Fruit fly (Drosophila melanogaster) ovary, adult (tissue): ENCODE results near the gene 14-3-3epsilon.

Experiments used
- CG17801 ChIP-seq: fragments of 200-800 bp; optimal IDR thresholded peaks from 2 replicates; lab custom pipeline; 2019; ENCODE audit warnings: missing biosample characterization, mild to moderate bottlenecking, missing genetic modification characterization, moderate library complexity; ENCODE audit not compliant: partially characterized antibody

Gene 14-3-3epsilon

dm6 chr3R:18280133-18280532 is 37.8 kb downstream of the 14-3-3epsilon start:
- TF ChIP-seq CG17801 = no peak

DNA sequence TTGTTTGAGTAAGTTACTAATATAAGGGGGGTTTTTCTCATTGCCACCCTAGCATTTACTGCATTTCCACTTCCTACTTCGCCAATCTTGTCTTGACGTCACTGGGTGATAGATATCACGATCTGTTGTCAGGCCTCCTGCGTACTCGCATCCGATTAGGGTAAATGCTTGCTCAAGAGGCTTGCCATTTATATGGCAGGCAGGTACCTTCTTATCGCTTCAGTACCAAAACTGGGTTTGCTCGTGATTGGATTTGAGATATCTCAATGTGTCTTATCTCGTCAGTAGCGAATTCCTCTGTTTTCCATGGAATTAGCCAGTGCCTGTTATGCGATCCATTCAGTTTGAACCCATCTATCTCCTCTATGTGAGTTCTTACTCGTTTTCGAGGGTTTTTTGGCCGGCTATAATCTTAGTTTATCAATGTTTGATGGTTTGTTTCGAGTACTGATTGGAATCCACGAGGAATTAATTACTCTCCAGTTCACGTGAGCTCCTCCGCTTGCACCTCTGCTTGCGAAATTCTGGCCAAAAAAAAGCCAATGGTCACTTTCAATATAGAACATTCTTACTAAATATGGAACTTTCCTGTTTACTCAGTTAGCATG is 38.6 kb downstream of the 14-3-3epsilon start:
- no peak for TF ChIP-seq CG17801

DNA sequence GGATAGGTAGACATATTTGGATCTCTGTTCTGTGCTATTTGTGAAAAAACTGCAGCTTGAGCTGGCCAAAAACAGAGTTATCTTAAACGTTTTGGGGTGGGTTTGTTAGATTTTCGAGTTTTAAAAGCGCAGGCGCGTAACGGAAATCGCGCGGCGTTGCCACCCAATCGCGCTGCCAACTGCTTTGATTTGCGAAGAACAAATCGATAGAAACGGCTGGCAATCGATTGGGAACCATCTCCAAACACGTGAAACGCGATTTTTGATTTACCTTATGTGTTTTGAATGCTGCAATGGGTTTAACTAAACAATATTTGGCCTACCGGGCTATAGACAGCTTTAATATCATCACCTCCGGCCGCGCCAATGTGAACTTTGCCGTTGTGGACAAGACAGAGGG is 41.1 kb downstream of the 14-3-3epsilon start, which contains the start of the genes CG14312 and CG8064:
CG14312 (minus strand) TSS at position 88 of the 400 bp plus-strand sequence.
CG8064 (plus strand) TSS at position 220 of the 400 bp plus-strand sequence.
- TF ChIP-seq CG17801 = no peak

DNA sequence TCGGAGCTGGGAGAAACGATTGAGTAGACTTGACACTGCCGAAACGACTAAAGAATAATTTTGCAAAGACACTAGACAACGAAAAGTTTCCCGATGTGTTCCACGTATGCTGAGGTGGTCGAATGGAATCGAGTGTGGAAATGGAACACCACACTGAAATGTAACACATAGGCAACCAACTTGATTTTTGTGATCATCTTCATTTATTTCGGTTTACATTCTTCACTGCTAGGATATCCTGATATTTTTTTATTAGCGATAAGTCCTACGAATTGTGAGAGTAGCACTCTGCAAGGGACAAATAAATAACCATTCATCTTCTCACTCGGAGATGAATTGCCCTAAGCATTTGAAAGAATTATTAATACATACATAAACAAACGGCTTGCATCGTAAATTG is 46.3 kb downstream of the 14-3-3epsilon start, which contains the start of gene CG7131:
CG7131 (minus strand) TSS at position 101 of the 400 bp plus-strand sequence.
- TF ChIP-seq CG17801 = no peak

dm6 chr3R:18291831-18292230 is 49.5 kb downstream of the 14-3-3epsilon start:
- no peak for TF ChIP-seq CG17801

DNA sequence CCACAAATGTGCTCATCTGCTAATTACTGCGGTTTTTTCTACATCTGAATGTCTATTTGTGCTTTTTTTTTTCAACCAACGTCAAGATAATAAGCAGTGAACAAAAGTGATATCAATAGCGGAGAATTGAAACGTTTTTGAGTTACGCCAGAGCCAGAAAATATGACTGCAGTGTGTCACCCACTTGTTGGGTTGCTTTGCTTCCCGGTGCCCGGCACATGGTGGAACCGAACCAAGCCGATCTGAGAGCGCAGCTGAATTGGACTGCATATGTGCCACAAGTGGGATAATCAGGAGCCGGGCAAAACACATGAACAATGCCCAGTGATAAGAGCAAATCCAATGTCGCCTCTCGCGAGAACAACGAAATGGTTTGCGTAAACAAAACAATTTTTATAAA is 50.0 kb downstream of the 14-3-3epsilon start:
- TF ChIP-seq CG17801 = no peak

DNA sequence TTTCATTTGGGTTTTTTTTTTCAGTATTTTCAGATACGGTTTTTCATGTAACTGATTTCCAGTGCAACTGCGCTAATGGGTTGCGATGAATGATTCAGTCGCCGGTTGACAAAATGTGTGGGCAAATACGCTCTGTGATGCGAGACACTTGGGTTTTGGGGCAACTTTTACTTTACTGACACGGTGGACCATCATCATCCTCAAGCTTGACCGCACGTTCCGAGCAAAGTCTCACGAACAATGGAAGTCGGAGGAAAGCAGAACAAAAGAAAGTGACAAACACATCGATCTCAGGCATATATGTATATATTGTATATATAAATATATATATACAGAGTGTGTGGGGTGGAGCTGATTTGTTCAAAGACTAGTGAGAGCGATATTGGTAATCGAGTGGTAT is 52.2 kb downstream of the 14-3-3epsilon start:
- TF ChIP-seq CG17801 = no peak

DNA sequence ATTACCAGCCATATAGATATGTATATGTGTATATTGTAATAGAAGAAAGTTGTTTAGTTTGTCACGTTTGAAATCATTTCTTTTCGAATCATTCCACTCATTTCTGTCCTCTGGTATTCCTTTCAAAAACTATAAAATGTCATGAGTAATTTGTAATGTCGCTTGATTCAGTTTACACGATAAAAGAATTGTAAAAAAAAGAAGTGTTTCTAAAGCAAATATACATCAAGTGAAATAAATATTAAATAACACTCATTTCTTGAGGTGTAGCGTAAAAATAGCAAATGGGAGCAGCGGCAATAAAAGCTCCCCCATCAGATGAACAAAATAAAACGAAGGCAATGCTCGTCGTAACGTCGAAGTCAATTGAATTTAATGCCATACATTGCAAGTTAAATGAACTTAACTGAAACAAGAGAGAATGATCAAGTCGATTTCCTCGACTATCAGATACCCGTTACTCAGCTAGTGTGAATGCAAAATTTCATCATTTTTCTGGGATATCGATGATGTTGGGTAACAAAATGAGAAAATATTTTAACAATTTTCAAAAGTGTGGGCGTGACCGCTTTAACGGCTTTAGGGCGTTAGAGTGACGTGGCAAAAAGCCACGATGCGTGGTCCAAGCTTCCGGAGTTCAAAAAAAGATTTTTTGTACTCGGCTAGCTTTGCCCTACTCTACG is 53.1 kb downstream of the 14-3-3epsilon start:
- TF ChIP-seq CG17801 = no peak

dm6 chr3R:18296084-18296483 is 53.8 kb downstream of the 14-3-3epsilon start:
- TF ChIP-seq CG17801 = no peak

DNA sequence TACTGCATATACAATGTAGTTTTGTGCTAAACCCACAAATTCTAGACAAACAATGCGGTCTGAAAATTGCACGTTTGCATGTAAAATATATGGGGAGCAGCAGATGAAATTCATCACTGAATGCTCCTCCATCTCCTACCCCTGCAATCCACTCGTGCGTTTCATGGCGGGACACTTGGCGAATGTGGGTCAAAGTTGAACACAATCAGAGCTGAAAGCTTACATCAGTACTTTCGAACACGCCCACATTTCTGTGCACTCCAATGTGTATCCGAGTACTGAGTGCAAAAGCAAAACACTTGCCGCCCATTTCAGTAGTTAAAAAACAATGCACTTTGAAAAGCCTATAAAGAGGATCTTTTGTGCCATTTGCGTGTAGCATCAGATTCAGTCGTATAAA is 54.4 kb downstream of the 14-3-3epsilon start:
- no peak for TF ChIP-seq CG17801

DNA sequence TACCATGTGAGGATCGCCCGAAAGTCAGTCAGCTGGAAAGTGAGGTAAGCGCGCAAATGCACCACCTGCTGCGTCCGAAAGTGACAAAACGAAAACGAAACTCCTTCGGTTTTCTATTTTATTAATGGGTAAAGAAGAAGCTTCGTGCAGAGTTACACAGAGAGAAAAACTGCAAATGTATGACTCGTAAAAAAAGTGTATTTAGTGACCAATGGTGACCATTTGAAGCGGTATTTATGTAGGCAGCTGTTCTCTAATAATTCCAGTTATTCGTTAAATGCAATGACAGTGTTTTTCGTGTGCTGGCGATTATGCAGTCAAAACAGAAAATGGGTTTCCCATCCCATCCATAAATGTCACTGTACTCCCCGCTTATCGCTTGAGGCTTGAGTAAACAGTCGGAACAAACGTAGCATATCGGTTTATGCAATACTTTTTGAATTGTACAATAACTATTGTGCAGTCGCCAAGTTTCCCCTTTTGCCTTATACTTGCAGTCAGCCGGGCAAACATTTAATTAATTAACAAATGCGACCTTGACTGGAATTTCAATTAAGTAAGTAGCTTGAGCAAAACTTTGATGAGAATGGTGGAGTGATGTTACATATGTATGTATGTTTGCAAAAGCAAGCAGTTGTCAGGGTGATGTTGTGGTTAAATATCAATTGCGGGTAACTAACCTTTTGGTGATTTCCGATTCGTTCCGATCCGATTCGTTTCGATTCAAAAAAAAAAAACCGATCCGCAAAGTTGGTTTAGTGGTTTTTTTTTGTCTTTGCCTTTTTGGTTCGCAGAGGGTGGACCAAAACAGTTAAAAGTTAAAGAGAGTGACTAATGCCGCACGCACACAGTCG is 55.3 kb downstream of the 14-3-3epsilon start:
- TF ChIP-seq CG17801 = no peak

dm6 chr3R:18298298-18298899 is 56.1 kb downstream of the 14-3-3epsilon start:
- no peak for TF ChIP-seq CG17801

DNA sequence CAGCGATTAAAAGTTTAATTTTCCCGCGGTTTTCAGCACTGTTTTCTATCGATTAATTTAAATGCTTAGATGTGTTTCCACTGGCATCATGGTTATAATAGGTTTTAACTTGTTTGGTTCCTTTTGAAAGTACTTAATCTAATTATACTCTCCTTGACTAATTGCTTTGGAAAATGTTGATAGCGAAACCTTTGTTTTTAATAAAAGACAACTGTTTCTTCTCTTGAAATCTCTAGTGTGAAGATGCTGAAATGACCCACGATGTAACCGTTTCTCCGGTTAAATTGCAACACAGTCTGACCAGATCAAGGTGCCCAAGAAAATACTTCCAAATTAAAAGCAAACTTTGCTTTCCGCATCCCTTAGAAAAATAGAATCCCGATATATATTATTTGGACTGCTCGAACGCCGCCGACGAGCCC is 56.6 kb downstream of the 14-3-3epsilon start, which contains the start of gene Dlc90F:
Dlc90F (plus strand) TSS at position 330 of the 422 bp plus-strand sequence.
- no peak for TF ChIP-seq CG17801
